Worm (Caenorhabditis elegans) whole organism, L3 larva: ENCODE results near the gene srbc-70.

ENCODE experiments used
- R02D3.7 ChIP-seq: fragments of 150-350 bp; optimal IDR thresholded peaks from 2 replicates; lab custom pipeline; 2014; ENCODE audit warnings: missing biosample characterization, missing genetic modification characterization
- ceh-16 ChIP-seq: sonication (generic microtip); optimal IDR thresholded peaks from 2 replicates; lab custom pipeline; 2017; ENCODE audit warnings: missing biosample characterization, missing genetic modification characterization
- nhr-12 ChIP-seq: fragments of 150-350 bp; optimal IDR thresholded peaks from 2 replicates; lab custom pipeline; 2014; ENCODE audit warnings: missing biosample characterization, missing genetic modification characterization
- nhr-237 ChIP-seq: fragments of 150-350 bp; optimal IDR thresholded peaks from 2 replicates; lab custom pipeline; 2014; ENCODE audit warnings: missing biosample characterization, missing genetic modification characterization
- nhr-76 ChIP-seq: fragments of 150-350 bp; sonication (generic microtip); optimal IDR thresholded peaks from 5 replicates; lab custom pipeline; 2014; ENCODE audit warnings: missing biosample characterization, missing genetic modification characterization
- pha-4 ChIP-seq: fragments of 150-350 bp; optimal IDR thresholded peaks from 2 replicates; lab custom pipeline; 2014; ENCODE audit warnings: missing biosample characterization, missing genetic modification reagents, missing genetic modification characterization
- pqm-1 ChIP-seq: fragments of 150-350 bp; optimal IDR thresholded peaks from 2 replicates; lab custom pipeline; 2017; ENCODE audit warnings: missing biosample characterization, missing genetic modification characterization, inconsistent platforms
- snpc-4 ChIP-seq: fragments of 150-350 bp; optimal IDR thresholded peaks from 2 replicates; lab custom pipeline; 2014; ENCODE audit warnings: missing biosample characterization, missing genetic modification characterization
- unc-39 ChIP-seq: sonication (generic microtip); optimal IDR thresholded peaks from 4 replicates; lab custom pipeline; 2017; ENCODE audit warnings: missing biosample characterization, missing genetic modification characterization
- ztf-11 ChIP-seq: fragments of 150-350 bp; optimal IDR thresholded peaks from 2 replicates; lab custom pipeline; 2014; ENCODE audit warnings: missing biosample characterization, missing genetic modification characterization

- TF ChIP-seq snpc-4 (tag; lab: Kevin White, UChicago) (no peak), nhr-12 (tag; lab: Kevin White, UChicago) (no peak), R02D3.7 (tag; lab: Kevin White, UChicago) (no peak), ztf-11 (tag; lab: Kevin White, UChicago) (no peak), nhr-76 (tag; lab: Kevin White, UChicago) (no peak), pqm-1 (no peak), nhr-237 (tag; lab: Kevin White, UChicago) (no peak), unc-39 (tag; lab: Kevin White, UChicago) (no peak), ceh-16 (tag; lab: Kevin White, UChicago) (no peak), pha-4 (tag; lab: Kevin White, UChicago) (no peak)
Observed at ce11 chrIV:4254989-4255582, 27.3 kb upstream of the srbc-70 start.
